Worm (Caenorhabditis elegans) whole organism, young adult: ENCODE measurements around the gene npr-12.

Experiments
- C17E4.6 ChIP-seq: fragments of 200-800 bp; sonication (Bioruptor generic); IDR thresholded peaks from 2 replicates; pipeline ENCODE4 v1.3.6; 2022; ENCODE audit warnings: missing genetic modification reagents, missing genetic modification characterization, missing compliant biosample characterization
- D2030.7 ChIP-seq: fragments of 200-800 bp; sonication (Bioruptor generic); IDR thresholded peaks from 2 replicates; pipeline ENCODE4 v1.3.6; 2022; ENCODE audit warnings: missing genetic modification reagents, missing genetic modification characterization, missing compliant biosample characterization
- F10E7.11 ChIP-seq: sonication (generic microtip); optimal IDR thresholded peaks from 2 replicates; lab custom pipeline; 2017; ENCODE audit warnings: mild to moderate bottlenecking, missing genetic modification characterization, moderate library complexity, missing compliant biosample characterization
- F33H1.4 ChIP-seq: fragments of 200-800 bp; sonication (Bioruptor generic); IDR thresholded peaks from 2 replicates; pipeline ENCODE4 v1.3.6; 2022; ENCODE audit warnings: missing genetic modification reagents, missing genetic modification characterization, missing compliant biosample characterization
- F37B4.10 ChIP-seq: fragments of 200-800 bp; sonication (Bioruptor generic); IDR thresholded peaks from 2 replicates; pipeline ENCODE4 v1.3.6; 2022; ENCODE audit warnings: missing genetic modification characterization, missing compliant biosample characterization
- F49E8.2 ChIP-seq: sonication (generic microtip); optimal IDR thresholded peaks from 3 replicates; lab custom pipeline; 2017; ENCODE audit warnings: missing genetic modification characterization, mild to moderate bottlenecking, missing compliant biosample characterization, antibody characterized with exemption, moderate library complexity; ENCODE audit not compliant: insufficient read depth
- F52B5.7 ChIP-seq: sonication (generic microtip); optimal IDR thresholded peaks from 2 replicates; lab custom pipeline; 2016; ENCODE audit warnings: mild to moderate bottlenecking, missing genetic modification characterization, missing compliant biosample characterization
- Y53F4B.3 ChIP-seq: fragments of 200-800 bp; sonication (Bioruptor generic); IDR thresholded peaks from 2 replicates; pipeline ENCODE4 v1.3.6; 2022; ENCODE audit warnings: missing genetic modification reagents, missing genetic modification characterization, missing compliant biosample characterization
- Y53G8AR.9 ChIP-seq: fragments of 200-800 bp; sonication (Bioruptor generic); conservative IDR thresholded peaks from 2 replicates; pipeline ENCODE4 v1.3.6; 2022; ENCODE audit warnings: missing genetic modification reagents, missing genetic modification characterization, missing compliant biosample characterization
- Y56A3A.18 ChIP-seq: fragments of 200-800 bp; sonication (Bioruptor generic); IDR thresholded peaks from 2 replicates; pipeline ENCODE4 v1.3.6; 2022; ENCODE audit warnings: missing genetic modification reagents, missing genetic modification characterization, missing compliant biosample characterization
- Y95B8A.8 ChIP-seq: fragments of 200-800 bp; sonication (Bioruptor generic); IDR thresholded peaks from 2 replicates; pipeline ENCODE4 v1.3.6; 2022; ENCODE audit warnings: missing genetic modification reagents, missing genetic modification characterization, missing compliant biosample characterization
- ama-1 ChIP-seq, 3 experiments: fragments of 150-350 bp in 1 of 3; sonication (generic microtip) in 2 of 3; optimal IDR thresholded peaks; 2 replicates each; lab custom pipeline; 2014 to 2018; ENCODE audit warnings: missing biosample characterization in 2 of 3, missing genetic modification characterization in 2 of 3, missing genetic modification reagents in 2 of 3
- attf-6 ChIP-seq: fragments of 200-800 bp; sonication (Bioruptor generic); IDR thresholded peaks from 2 replicates; pipeline ENCODE4 v1.3.6; 2022; ENCODE audit warnings: missing genetic modification reagents, missing genetic modification characterization, missing compliant biosample characterization
- cebp-1 ChIP-seq, 2 experiments: fragments of 200-800 bp in 1 of 2; sonication (Bioruptor generic) in 1 of 2; sonication (generic microtip) in 1 of 2; IDR thresholded peaks in 1 of 2; optimal IDR thresholded peaks in 1 of 2; 2 replicates each; pipeline versions ENCODE4 v1.3.6 to Lab custom; 2017 to 2022; ENCODE audit warnings: missing compliant biosample characterization in 2 of 2, missing genetic modification characterization in 2 of 2, mild to moderate bottlenecking in 1 of 2, missing genetic modification reagents in 1 of 2, moderate library complexity in 1 of 2
- cebp-2 ChIP-seq: fragments of 200-800 bp; sonication (Bioruptor generic); IDR thresholded peaks from 2 replicates; pipeline ENCODE4 v1.3.6; 2022; ENCODE audit warnings: missing genetic modification characterization, missing compliant biosample characterization
- ceh-100 ChIP-seq: fragments of 200-800 bp; sonication (Bioruptor generic); IDR thresholded peaks from 2 replicates; pipeline ENCODE4 v1.3.6; 2022; ENCODE audit warnings: missing genetic modification reagents, missing genetic modification characterization, missing compliant biosample characterization
- die-1 ChIP-seq: sonication (generic microtip); optimal IDR thresholded peaks from 2 replicates; lab custom pipeline; 2016; ENCODE audit warnings: missing genotype, mild to moderate bottlenecking, missing genetic modification characterization, missing compliant biosample characterization
- dox-1 ChIP-seq: fragments of 200-800 bp; sonication (Bioruptor generic); IDR thresholded peaks from 2 replicates; pipeline ENCODE4 v1.3.6; 2022; ENCODE audit warnings: missing genetic modification reagents, missing genetic modification characterization, missing compliant biosample characterization
- efl-1 ChIP-seq: fragments of 150-350 bp; optimal IDR thresholded peaks from 2 replicates; lab custom pipeline; 2014; ENCODE audit warnings: missing biosample characterization, missing genetic modification reagents, missing genetic modification characterization
- egrh-3 ChIP-seq: fragments of 200-800 bp; sonication (Bioruptor generic); IDR thresholded peaks from 2 replicates; pipeline ENCODE4 v1.3.6; 2022; ENCODE audit warnings: missing genetic modification reagents, missing genetic modification characterization, missing compliant biosample characterization
- ekl-4 ChIP-seq: fragments of 200-800 bp; sonication (Bioruptor generic); IDR thresholded peaks from 2 replicates; pipeline ENCODE4 v1.3.6; 2022; ENCODE audit warnings: missing genetic modification reagents, missing genetic modification characterization, missing compliant biosample characterization
- ets-4 ChIP-seq: fragments of 200-800 bp; sonication (Bioruptor generic); optimal IDR thresholded peaks from 2 replicates; lab custom pipeline; 2018; ENCODE audit warnings: mild to moderate bottlenecking, missing genetic modification characterization, missing compliant biosample characterization
- him-1 ChIP-seq: sonication (generic microtip); optimal IDR thresholded peaks from 2 replicates; lab custom pipeline; 2016; ENCODE audit warnings: missing genotype, missing genetic modification reagents, missing genetic modification characterization, missing compliant biosample characterization
- hlh-12 ChIP-seq: sonication (generic microtip); optimal IDR thresholded peaks from 2 replicates; lab custom pipeline; 2016; ENCODE audit warnings: missing genetic modification characterization, missing compliant biosample characterization
- hmg-1.2 ChIP-seq: fragments of 200-800 bp; sonication (Bioruptor generic); IDR thresholded peaks from 2 replicates; pipeline ENCODE4 v1.3.6; 2022; ENCODE audit warnings: missing genetic modification reagents, missing genetic modification characterization, missing compliant biosample characterization
- hmg-20 ChIP-seq: fragments of 200-800 bp; sonication (Bioruptor generic); IDR thresholded peaks from 2 replicates; pipeline ENCODE4 v1.3.6; 2022; ENCODE audit warnings: missing genetic modification reagents, missing genetic modification characterization, missing compliant biosample characterization
- hrde-1 ChIP-seq: sonication (generic microtip); optimal IDR thresholded peaks from 2 replicates; lab custom pipeline; 2016; ENCODE audit warnings: missing genetic modification characterization, mild to moderate bottlenecking, missing compliant biosample characterization, moderate library complexity, missing genotype, missing genetic modification reagents, borderline replicate concordance
- lin-26 ChIP-seq: fragments of 200-800 bp; sonication (Bioruptor generic); IDR thresholded peaks from 2 replicates; pipeline ENCODE4 v1.3.6; 2022; ENCODE audit warnings: missing genetic modification reagents, missing genetic modification characterization, missing compliant biosample characterization
- lin-54 ChIP-seq: fragments of 200-800 bp; sonication (Bioruptor generic); optimal IDR thresholded peaks from 2 replicates; lab custom pipeline; 2018; ENCODE audit warnings: mild to moderate bottlenecking, missing genetic modification characterization, missing compliant biosample characterization
- madf-3 ChIP-seq: fragments of 200-800 bp; sonication (Bioruptor generic); IDR thresholded peaks from 2 replicates; pipeline ENCODE4 v1.3.6; 2022; ENCODE audit warnings: missing genetic modification reagents, missing genetic modification characterization, missing compliant biosample characterization
- madf-6 ChIP-seq: fragments of 200-800 bp; sonication (Bioruptor generic); IDR thresholded peaks from 2 replicates; pipeline ENCODE4 v1.3.6; 2022; ENCODE audit warnings: missing genetic modification reagents, missing genetic modification characterization, missing compliant biosample characterization
- madf-8 ChIP-seq: fragments of 200-800 bp; sonication (Bioruptor generic); conservative IDR thresholded peaks from 2 replicates; pipeline ENCODE4 v1.3.6; 2022; ENCODE audit warnings: missing genetic modification reagents, missing genetic modification characterization, missing compliant biosample characterization
- mcd-1 ChIP-seq: fragments of 200-800 bp; sonication (Bioruptor generic); IDR thresholded peaks from 2 replicates; pipeline ENCODE4 v1.3.6; 2022; ENCODE audit warnings: missing genetic modification reagents, missing genetic modification characterization, missing compliant biosample characterization
- mes-4 ChIP-seq: sonication (generic microtip); optimal IDR thresholded peaks from 2 replicates; lab custom pipeline; 2016; ENCODE audit warnings: missing genotype, missing genetic modification characterization, missing compliant biosample characterization
- nhr-80 ChIP-seq: sonication (generic microtip); optimal IDR thresholded peaks from 2 replicates; lab custom pipeline; 2016; ENCODE audit warnings: missing genetic modification characterization, missing compliant biosample characterization
- nhr-90 ChIP-seq: sonication (generic microtip); optimal IDR thresholded peaks from 2 replicates; lab custom pipeline; 2016; ENCODE audit warnings: missing genotype, mild to moderate bottlenecking, missing genetic modification characterization, missing compliant biosample characterization
- pbrm-1 ChIP-seq: fragments of 200-800 bp; sonication (Bioruptor generic); IDR thresholded peaks from 2 replicates; pipeline ENCODE4 v1.3.6; 2022; ENCODE audit warnings: missing genetic modification reagents, missing genetic modification characterization, missing compliant biosample characterization
- snpc-1.1 ChIP-seq: sonication (generic microtip); optimal IDR thresholded peaks from 2 replicates; lab custom pipeline; 2017; ENCODE audit warnings: missing genetic modification characterization, mild to moderate bottlenecking, missing compliant biosample characterization, antibody characterized with exemption, moderate library complexity, missing genotype, missing genetic modification reagents; ENCODE audit not compliant: insufficient read depth
- snpc-3.4 ChIP-seq: sonication (generic microtip); optimal IDR thresholded peaks from 2 replicates; lab custom pipeline; 2017; ENCODE audit warnings: missing genetic modification characterization, mild to moderate bottlenecking, missing compliant biosample characterization, antibody characterized with exemption, moderate library complexity, missing genotype, missing genetic modification reagents
- snpc-4 ChIP-seq, 5 experiments: fragments of 150-350 bp in 1 of 5; sonication (generic microtip) in 4 of 5; optimal IDR thresholded peaks; 2 replicates each; lab custom pipeline; 2014 to 2018; ENCODE audit warnings: missing genetic modification characterization in 5 of 5, missing biosample characterization in 3 of 5, antibody characterized with exemption in 2 of 5, mild to moderate bottlenecking in 2 of 5, missing compliant biosample characterization in 2 of 5, missing genotype in 2 of 5, moderate library complexity in 2 of 5, missing genetic modification reagents in 1 of 5
- sptf-2 ChIP-seq: fragments of 200-800 bp; sonication (Bioruptor generic); optimal IDR thresholded peaks from 2 replicates; lab custom pipeline; 2018; ENCODE audit warnings: mild to moderate bottlenecking, missing genetic modification characterization, missing compliant biosample characterization
- ztf-18 ChIP-seq: sonication (generic microtip); optimal IDR thresholded peaks from 2 replicates; lab custom pipeline; 2016; ENCODE audit warnings: missing genotype, mild to moderate bottlenecking, missing genetic modification characterization, missing compliant biosample characterization
- ztf-3 ChIP-seq: fragments of 200-800 bp; sonication (Bioruptor generic); optimal IDR thresholded peaks from 2 replicates; lab custom pipeline; 2018; ENCODE audit warnings: mild to moderate bottlenecking, missing genetic modification characterization, missing compliant biosample characterization

The npr-12 gene

DNA sequence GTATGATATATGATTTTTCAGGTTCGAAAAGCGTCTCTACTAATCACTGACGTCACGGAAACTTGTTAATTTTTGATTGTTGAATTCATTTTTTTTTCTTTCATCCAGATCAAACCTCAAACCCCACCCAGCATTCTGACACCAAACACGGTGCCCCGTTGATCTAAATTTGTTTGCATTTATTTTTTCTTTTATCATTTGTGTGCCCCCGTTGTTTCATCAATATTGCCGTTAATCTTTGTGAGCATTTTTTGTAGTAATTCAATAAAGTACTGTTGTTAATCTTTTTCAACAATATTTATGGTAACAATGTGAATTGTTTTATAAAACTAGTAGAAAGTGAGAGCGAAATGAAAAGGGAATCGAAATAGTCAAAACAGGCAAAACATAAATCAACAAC is 20.6 kb downstream of the npr-12 start:
- TF ChIP-seq hmg-1.2 (peak; percentile 28; the same call in 1 of the 2 replicates), sptf-2 (no peak), F10E7.11 (no peak), madf-3 (GFP tag; lab: Robert Waterston, UW) (0 out of 2 replicates have a peak, but pooled peaks have one; percentile 55), lin-26 (GFP tag; lab: Robert Waterston, UW) (0 out of 2 replicates have a peak, but pooled peaks have one; percentile 49), lin-54 (GFP tag; lab: Kevin White, UChicago) (no peak), snpc-1.1 (tag; lab: Kevin White, UChicago) (peak; percentile 47), snpc-4 (GFP tag; optimal IDR thresholded peaks at IDR 0.05; lab: Kevin White, UChicago) (no peak), snpc-4 (tag; optimal IDR thresholded peaks at IDR 0.05; lab: Kevin White, UChicago) (peak in 2 of 4 experiments; percentile 35 to 56), cebp-2 (GFP tag; lab: Robert Waterston, UW) (no peak), die-1 (tag; lab: Kevin White, UChicago) (no peak), Y53F4B.3 (GFP tag; lab: Robert Waterston, UW) (no peak), ceh-100 (GFP tag; lab: Robert Waterston, UW) (no peak), F52B5.7 (no peak), F37B4.10 (GFP tag; lab: Robert Waterston, UW) (no peak), D2030.7 (GFP tag; lab: Robert Waterston, UW) (no peak), cebp-1 (GFP tag; IDR thresholded peaks at IDR 0.05; lab: Robert Waterston, UW) (no peak), cebp-1 (tag; optimal IDR thresholded peaks at IDR 0.05; lab: Kevin White, UChicago) (peak; percentile 5), hmg-20 (no peak), efl-1 (no peak), hrde-1 (tag; lab: Kevin White, UChicago) (peak; percentile 25), Y53G8AR.9 (GFP tag; lab: Robert Waterston, UW) (0 out of 2 replicates have a peak, but pooled peaks have one; percentile 57), F33H1.4 (GFP tag; lab: Robert Waterston, UW) (0 out of 2 replicates have a peak, but pooled peaks have one; percentile 20), Y56A3A.18 (peak; percentile 70; the same call in 1 of the 2 replicates), ets-4 (GFP tag; lab: Kevin White, UChicago) (no peak), nhr-90 (no peak), ztf-3 (no peak), him-1 (peak; percentile 64), hlh-12 (tag; lab: Kevin White, UChicago) (no peak), ama-1 (optimal IDR thresholded peaks at IDR 0.05; lab: Kevin White, UChicago) (no peak), ama-1 (GFP tag; optimal IDR thresholded peaks at IDR 0.05; lab: Kevin White, UChicago) (peak in 1 of 2 experiments; percentile 32), madf-8 (GFP tag; lab: Robert Waterston, UW) (no peak), mes-4 (no peak), nhr-80 (tag; lab: Kevin White, UChicago) (no peak), F49E8.2 (tag; lab: Kevin White, UChicago) (peak; percentile 4)

ce11 chrIV:6914161-6914585 is 23.3 kb downstream of the npr-12 start:
- TF ChIP-seq C17E4.6 (GFP tag; lab: Robert Waterston, UW) = peak; percentile 40; the same call in 1 of the 2 replicates
- 0 out of 2 replicates have a peak, but pooled peaks have one; percentile 28 for TF ChIP-seq egrh-3
- TF ChIP-seq madf-8 (GFP tag; lab: Robert Waterston, UW) = 0 out of 2 replicates have a peak, but pooled peaks have one; percentile 15
- peak; percentile 59; the same call in 1 of the 2 replicates for TF ChIP-seq ceh-100 (GFP tag; lab: Robert Waterston, UW)
- TF ChIP-seq F33H1.4 (GFP tag; lab: Robert Waterston, UW) = peak; percentile 58
- TF ChIP-seq snpc-3.4 (tag; lab: Kevin White, UChicago) = peak; percentile 33
- TF ChIP-seq Y53G8AR.9 (GFP tag; lab: Robert Waterston, UW) = peak; percentile 58; the same call in 1 of the 2 replicates
- 0 out of 2 replicates have a peak, but pooled peaks have one; percentile 16 for TF ChIP-seq lin-26 (GFP tag; lab: Robert Waterston, UW)
- peak; percentile 20 for TF ChIP-seq ztf-18
- TF ChIP-seq snpc-4 (GFP tag; optimal IDR thresholded peaks at IDR 0.05; lab: Kevin White, UChicago) = peak; percentile 86
- peak in 3 of 4 experiments; percentile 91 to 94 (median 94) for TF ChIP-seq snpc-4 (tag; optimal IDR thresholded peaks at IDR 0.05; lab: Kevin White, UChicago)
- peak; percentile 57 for TF ChIP-seq mcd-1 (GFP tag; lab: Robert Waterston, UW)
- TF ChIP-seq attf-6 (GFP tag; lab: Robert Waterston, UW) = peak; percentile 77
- peak; percentile 76 for TF ChIP-seq D2030.7 (GFP tag; lab: Robert Waterston, UW)
- peak; percentile 89 for TF ChIP-seq hmg-1.2
- peak; percentile 2 for TF ChIP-seq F49E8.2 (tag; lab: Kevin White, UChicago)
- peak; percentile 88 for TF ChIP-seq snpc-1.1 (tag; lab: Kevin White, UChicago)
- TF ChIP-seq madf-6 (GFP tag; lab: Robert Waterston, UW) = peak; percentile 71
- TF ChIP-seq Y95B8A.8 (GFP tag; lab: Robert Waterston, UW) = 0 out of 2 replicates have a peak, but pooled peaks have one; percentile 28
- peak; percentile 64 for TF ChIP-seq dox-1 (GFP tag; lab: Robert Waterston, UW)
- peak; percentile 63 for TF ChIP-seq ekl-4 (GFP tag; lab: Robert Waterston, UW)
- peak; percentile 80 for TF ChIP-seq pbrm-1 (GFP tag; lab: Robert Waterston, UW)
- TF ChIP-seq, all 124 proteins: peak for 21; not testable (repeated sequence) for 103
